Fruit fly (Drosophila melanogaster) whole organism, embryonic: ENCODE results near the gene CG5758.

ENCODE experiments used
- Abd-B ChIP-seq: fragments of 200-800 bp; sonication (Bioruptor generic); optimal IDR thresholded peaks from 2 replicates; lab custom pipeline; 2018; ENCODE audit warnings: missing biosample characterization, mild to moderate bottlenecking, missing genetic modification characterization, moderate library complexity
- Atf6 ChIP-seq: fragments of 200-800 bp; sonication (Bioruptor generic); IDR thresholded peaks from 2 replicates; pipeline ENCODE4 v1.3.6; 2022; ENCODE audit warnings: missing biosample characterization, missing genetic modification characterization
- C15 ChIP-seq: fragments of 200-800 bp; sonication (Bioruptor generic); IDR thresholded peaks from 3 replicates; pipeline ENCODE4 v1.3.6; 2022; ENCODE audit warnings: missing biosample characterization, missing genetic modification characterization
- CG10462 ChIP-seq: fragments of 200-800 bp; sonication (Bioruptor generic); optimal IDR thresholded peaks from 2 replicates; lab custom pipeline; 2016; ENCODE audit warnings: missing biosample characterization, missing genetic modification characterization
- CG12071 ChIP-seq: fragments of 200-800 bp; sonication (Bioruptor generic); optimal IDR thresholded peaks from 3 replicates; lab custom pipeline; 2018; ENCODE audit warnings: missing biosample characterization, mild to moderate bottlenecking, missing genetic modification characterization
- CG12299 ChIP-seq: fragments of 200-800 bp; sonication (Bioruptor generic); optimal IDR thresholded peaks from 2 replicates; lab custom pipeline; 2018; ENCODE audit warnings: missing biosample characterization, mild to moderate bottlenecking, missing genetic modification characterization
- CG13894 ChIP-seq: fragments of 200-800 bp; sonication (Bioruptor generic); optimal IDR thresholded peaks from 3 replicates; lab custom pipeline; 2018; ENCODE audit warnings: missing biosample characterization, mild to moderate bottlenecking, missing genetic modification characterization, moderate library complexity
- CG17186 ChIP-seq: fragments of 200-800 bp; sonication (Bioruptor generic); optimal IDR thresholded peaks from 3 replicates; lab custom pipeline; 2017; ENCODE audit warnings: missing biosample characterization, missing genetic modification reagents, missing genetic modification characterization
- CG17568 ChIP-seq: fragments of 200-800 bp; sonication (Bioruptor generic); optimal IDR thresholded peaks from 2 replicates; lab custom pipeline; 2018; ENCODE audit warnings: missing biosample characterization, mild to moderate bottlenecking, missing genetic modification characterization, moderate library complexity
- CG1792 ChIP-seq: fragments of 200-800 bp; sonication (Bioruptor generic); optimal IDR thresholded peaks from 2 replicates; lab custom pipeline; 2016; ENCODE audit warnings: missing biosample characterization, missing genetic modification characterization
- CG2129 ChIP-seq: fragments of 200-800 bp; sonication (Bioruptor generic); IDR thresholded peaks from 2 replicates; pipeline ENCODE4 v1.3.6; 2022; ENCODE audit warnings: missing biosample characterization, missing genetic modification characterization; ENCODE audit not compliant: partially characterized antibody
- CG30431 ChIP-seq: fragments of 200-800 bp; sonication (Bioruptor generic); optimal IDR thresholded peaks from 2 replicates; lab custom pipeline; 2017; ENCODE audit warnings: missing biosample characterization, missing genetic modification characterization
- CG3838 ChIP-seq: fragments of 200-800 bp; sonication (Bioruptor generic); optimal IDR thresholded peaks from 3 replicates; lab custom pipeline; 2016; ENCODE audit warnings: missing biosample characterization, missing genetic modification characterization
- CG4404 ChIP-seq: fragments of 200-800 bp; sonication (Bioruptor generic); IDR thresholded peaks from 2 replicates; pipeline ENCODE4 v1.3.6; 2022; ENCODE audit warnings: missing biosample characterization, missing genetic modification characterization
- CG4730 ChIP-seq: fragments of 200-800 bp; sonication (Bioruptor generic); IDR thresholded peaks from 2 replicates; pipeline ENCODE4 v1.3.6; 2022; ENCODE audit warnings: missing biosample characterization, missing genetic modification characterization
- CG7556 ChIP-seq: fragments of 200-800 bp; sonication (Bioruptor generic); optimal IDR thresholded peaks from 2 replicates; lab custom pipeline; 2017; ENCODE audit warnings: missing biosample characterization, mild to moderate bottlenecking, missing genetic modification characterization
- CG7963 ChIP-seq: fragments of 200-800 bp; sonication (Bioruptor generic); IDR thresholded peaks from 3 replicates; pipeline ENCODE4 v1.3.6; 2022; ENCODE audit warnings: missing biosample characterization, missing genetic modification characterization; ENCODE audit not compliant: partially characterized antibody
- CrebB ChIP-seq: fragments of 200-800 bp; sonication (Bioruptor generic); optimal IDR thresholded peaks from 3 replicates; lab custom pipeline; 2018; ENCODE audit warnings: missing biosample characterization, mild to moderate bottlenecking, missing genetic modification characterization
- Deaf1 ChIP-seq: fragments of 200-800 bp; optimal IDR thresholded peaks from 3 replicates; lab custom pipeline; 2019; ENCODE audit warnings: missing biosample characterization, mild to moderate bottlenecking, missing genetic modification characterization, moderate library complexity
- GATAe ChIP-seq: fragments of 200-800 bp; sonication (Bioruptor generic); conservative IDR thresholded peaks from 2 replicates; pipeline ENCODE4 v1.3.6; 2022; ENCODE audit warnings: missing biosample characterization, missing genetic modification characterization
- Hr39 ChIP-seq: fragments of >200 bp; optimal IDR thresholded peaks from 2 replicates; lab custom pipeline; 2017
- Hsf ChIP-seq: fragments of 200-800 bp; sonication (Bioruptor generic); optimal IDR thresholded peaks from 3 replicates; lab custom pipeline; 2016; ENCODE audit warnings: missing biosample characterization, missing genetic modification characterization
- Mrtf ChIP-seq: fragments of 200-800 bp; sonication (Bioruptor generic); IDR thresholded peaks from 3 replicates; pipeline ENCODE4 v1.3.6; 2022; ENCODE audit warnings: missing biosample characterization, missing genetic modification characterization
- Neu2 ChIP-seq: fragments of 200-800 bp; sonication (Bioruptor generic); optimal IDR thresholded peaks from 3 replicates; lab custom pipeline; 2016; ENCODE audit warnings: missing biosample characterization, missing genetic modification characterization, borderline replicate concordance
- Nf-YC ChIP-seq: fragments of 200-800 bp; optimal IDR thresholded peaks from 3 replicates; lab custom pipeline; 2019; ENCODE audit warnings: missing biosample characterization, mild to moderate bottlenecking, missing genetic modification characterization, moderate library complexity
- Rfx ChIP-seq: fragments of 200-800 bp; sonication (Bioruptor generic); IDR thresholded peaks from 2 replicates; pipeline ENCODE4 v1.3.6; 2022; ENCODE audit warnings: missing biosample characterization, missing genetic modification characterization
- YL-1 ChIP-seq: fragments of 200-800 bp; sonication (Bioruptor generic); optimal IDR thresholded peaks from 3 replicates; lab custom pipeline; 2017; ENCODE audit warnings: missing biosample characterization, mild to moderate bottlenecking, missing genetic modification characterization
- aop ChIP-seq: fragments of 200-800 bp; sonication (Bioruptor generic); IDR thresholded peaks from 2 replicates; pipeline ENCODE4 v1.3.6; 2022; ENCODE audit warnings: missing biosample characterization, missing genetic modification characterization
- bbx ChIP-seq: fragments of 200-800 bp; sonication (Bioruptor generic); IDR thresholded peaks from 2 replicates; pipeline ENCODE4 v1.3.6; 2022; ENCODE audit warnings: missing biosample characterization, missing genetic modification characterization; ENCODE audit not compliant: partially characterized antibody
- cg ChIP-seq: fragments of 200-800 bp; sonication (Bioruptor generic); optimal IDR thresholded peaks from 3 replicates; lab custom pipeline; 2019; ENCODE audit warnings: missing biosample characterization, mild to moderate bottlenecking, missing genetic modification characterization, moderate library complexity
- fd96Cb ChIP-seq: fragments of 200-800 bp; sonication (Bioruptor generic); optimal IDR thresholded peaks from 2 replicates; lab custom pipeline; 2018; ENCODE audit warnings: missing biosample characterization, mild to moderate bottlenecking, missing genetic modification characterization, moderate library complexity
- ind ChIP-seq: fragments of 200-800 bp; sonication (Bioruptor generic); optimal IDR thresholded peaks from 3 replicates; lab custom pipeline; 2016; ENCODE audit warnings: missing biosample characterization, missing genetic modification characterization
- insv ChIP-seq, 2 experiments: fragments of 200-800 bp; sonication (Bioruptor generic); optimal IDR thresholded peaks; 3 replicates each; lab custom pipeline; 2016 to 2018; ENCODE audit warnings: missing biosample characterization in 2 of 2, missing genetic modification characterization in 2 of 2
- knrl ChIP-seq: fragments of 200-800 bp; sonication (Bioruptor generic); IDR thresholded peaks from 3 replicates; pipeline ENCODE4 v1.3.6; 2022; ENCODE audit warnings: missing biosample characterization, missing genetic modification characterization; ENCODE audit not compliant: partially characterized antibody
- lola ChIP-seq, 3 experiments: fragments of >200 bp in 2 of 3; fragments of 200-800 bp in 1 of 3; sonication (Bioruptor generic) in 1 of 3; optimal IDR thresholded peaks; 2 replicates each; lab custom pipeline; 2017 to 2019; ENCODE audit warnings: missing biosample characterization in 3 of 3, missing genetic modification characterization in 3 of 3, mild to moderate bottlenecking in 1 of 3, moderate library complexity in 1 of 3
- lov ChIP-seq, 2 experiments: fragments of 200-800 bp in 1 of 2; fragments of >200 bp in 1 of 2; sonication (Bioruptor generic) in 1 of 2; IDR thresholded peaks in 1 of 2; optimal IDR thresholded peaks in 1 of 2; 2 replicates in 1 of 2; 3 replicates in 1 of 2; pipeline versions ENCODE4 v1.3.6 to Lab custom; 2017 to 2022; ENCODE audit warnings: missing biosample characterization in 1 of 2, missing genetic modification characterization in 1 of 2
- peb ChIP-seq: fragments of 200-800 bp; sonication (Bioruptor generic); IDR thresholded peaks from 2 replicates; pipeline ENCODE4 v1.3.6; 2022; ENCODE audit warnings: missing biosample characterization, missing genetic modification characterization
- pros ChIP-seq: fragments of 200-800 bp; sonication (Bioruptor generic); optimal IDR thresholded peaks from 3 replicates; lab custom pipeline; 2019; ENCODE audit warnings: missing biosample characterization, mild to moderate bottlenecking, missing genetic modification characterization, moderate library complexity
- ranshi ChIP-seq: fragments of 200-800 bp; sonication (Bioruptor generic); IDR thresholded peaks from 2 replicates; pipeline ENCODE4 v1.3.6; 2022; ENCODE audit warnings: missing biosample characterization, missing genetic modification characterization
- row ChIP-seq: fragments of 200-800 bp; sonication (Bioruptor generic); IDR thresholded peaks from 3 replicates; pipeline ENCODE4 v1.3.6; 2022; ENCODE audit warnings: missing biosample characterization, missing genetic modification characterization
- schlank ChIP-seq: fragments of 200-800 bp; sonication (Bioruptor generic); optimal IDR thresholded peaks from 2 replicates; lab custom pipeline; 2018; ENCODE audit warnings: missing biosample characterization, mild to moderate bottlenecking, missing genetic modification characterization
- scrt ChIP-seq: fragments of 200-800 bp; sonication (Bioruptor generic); optimal IDR thresholded peaks from 2 replicates; lab custom pipeline; 2018; ENCODE audit warnings: missing biosample characterization, mild to moderate bottlenecking, missing genetic modification characterization, moderate library complexity
- sqz ChIP-seq: fragments of 200-800 bp; sonication (Bioruptor generic); optimal IDR thresholded peaks from 3 replicates; lab custom pipeline; 2018; ENCODE audit warnings: missing biosample characterization, mild to moderate bottlenecking, missing genetic modification characterization
- tll ChIP-seq, 2 experiments: fragments of 200-800 bp in 1 of 2; fragments of >200 bp in 1 of 2; sonication (Bioruptor generic) in 1 of 2; optimal IDR thresholded peaks; 2 replicates each; lab custom pipeline; 2017 to 2019; ENCODE audit warnings: missing biosample characterization in 2 of 2, missing genetic modification characterization in 2 of 2, mild to moderate bottlenecking in 1 of 2, moderate library complexity in 1 of 2
- trem ChIP-seq: fragments of 200-800 bp; optimal IDR thresholded peaks from 3 replicates; lab custom pipeline; 2019; ENCODE audit warnings: missing biosample characterization, mild to moderate bottlenecking, missing genetic modification characterization, moderate library complexity
- tup ChIP-seq: fragments of 200-800 bp; sonication (Bioruptor generic); optimal IDR thresholded peaks from 2 replicates; lab custom pipeline; 2016; ENCODE audit warnings: missing biosample characterization, mild to moderate bottlenecking, missing genetic modification characterization, moderate library complexity
- wdn ChIP-seq: fragments of 200-800 bp; sonication (Bioruptor generic); IDR thresholded peaks from 2 replicates; pipeline ENCODE4 v1.3.6; 2022; ENCODE audit warnings: missing biosample characterization, missing genetic modification characterization
- wek ChIP-seq: fragments of 200-800 bp; sonication (Bioruptor generic); optimal IDR thresholded peaks from 3 replicates; lab custom pipeline; 2018; ENCODE audit warnings: missing biosample characterization, mild to moderate bottlenecking, missing genetic modification characterization, moderate library complexity

Gene CG5758

dm6 chr2L:18148552-18149219 lies 28.9 kb downstream of the CG5758 start (continued):
- TF ChIP-seq row (GFP tag; lab: Robert Waterston, UW), result no peak
- no peak for TF ChIP-seq CG7963 (GFP tag; lab: Robert Waterston, UW)
- TF ChIP-seq trem (tag; lab: Kevin White, UChicago), result peak; percentile 6
- TF ChIP-seq YL-1 (GFP tag; lab: Kevin White, UChicago), result peak; percentile 42
- TF ChIP-seq Hr39 (lab: Kevin White, UChicago), result no peak
- TF ChIP-seq CG12299 (tag; lab: Kevin White, UChicago), result peak; percentile 56
- TF ChIP-seq peb, result no peak
- peak; percentile 6 for TF ChIP-seq Hsf
- TF ChIP-seq CG4730 (GFP tag; lab: Robert Waterston, UW), result no peak
- peak; percentile 16 for TF ChIP-seq CG1792 (GFP tag; lab: Kevin White, UChicago)
- TF ChIP-seq ind (GFP tag; lab: Kevin White, UChicago), result peak; percentile 5
- TF ChIP-seq CG17568, result peak; percentile 88
- TF ChIP-seq Nf-YC, result peak; percentile 55
- TF ChIP-seq scrt (GFP tag; lab: Kevin White, UChicago), result peak; percentile 62
- TF ChIP-seq insv (GFP tag; optimal IDR thresholded peaks at IDR 0.05; lab: Kevin White, UChicago), result peak in 1 of 2 experiments; percentile 26
- TF ChIP-seq CG13894 (tag; lab: Kevin White, UChicago), result peak; percentile 63
- TF ChIP-seq Neu2 (GFP tag; lab: Kevin White, UChicago), result no peak
- peak; percentile 40 for TF ChIP-seq fd96Cb (tag; lab: Kevin White, UChicago)
- peak in 1 of 3 experiments; percentile 52 for TF ChIP-seq lola (GFP tag; optimal IDR thresholded peaks at IDR 0.05; lab: Kevin White, UChicago)
- TF ChIP-seq pros (GFP tag; lab: Kevin White, UChicago), result no peak
- no peak for TF ChIP-seq lov (optimal IDR thresholded peaks at IDR 0.05; lab: Kevin White, UChicago)
- TF ChIP-seq lov (GFP tag; IDR thresholded peaks at IDR 0.05; lab: Robert Waterston, UW), result no peak
- TF ChIP-seq tll (GFP tag; optimal IDR thresholded peaks at IDR 0.05; lab: Kevin White, UChicago), result no peak
- peak; percentile 62; the same call in 2 of the 3 replicates for TF ChIP-seq Mrtf (GFP tag; lab: Robert Waterston, UW)
- peak; percentile 32 for TF ChIP-seq Deaf1 (tag; lab: Kevin White, UChicago)
- peak; percentile 16 for TF ChIP-seq cg
- TF ChIP-seq CG3838 (GFP tag; lab: Kevin White, UChicago), result no peak
- no peak for TF ChIP-seq bbx (GFP tag; lab: Robert Waterston, UW)
- peak; percentile 86 for TF ChIP-seq CrebB (tag; lab: Kevin White, UChicago)
- peak; percentile 33 for TF ChIP-seq CG10462 (GFP tag; lab: Kevin White, UChicago)
- TF ChIP-seq aop (GFP tag; lab: Robert Waterston, UW), result 0 out of 2 replicates have a peak, but pooled peaks have one; percentile 28
- TF ChIP-seq knrl (GFP tag; lab: Robert Waterston, UW), result no peak
- TF ChIP-seq ranshi (GFP tag; lab: Robert Waterston, UW), result 0 out of 2 replicates have a peak, but pooled peaks have one; percentile 19
- peak; percentile 58 for TF ChIP-seq sqz (GFP tag; lab: Kevin White, UChicago)
- peak; percentile 82 for TF ChIP-seq schlank
- 0 out of 2 replicates have a peak, but pooled peaks have one; percentile 13 for TF ChIP-seq wdn (GFP tag; lab: Robert Waterston, UW)
- peak; percentile 41; the same call in 1 of the 2 replicates for TF ChIP-seq Rfx
- no peak for TF ChIP-seq CG4404 (GFP tag; lab: Robert Waterston, UW)
- TF ChIP-seq GATAe (GFP tag; lab: Robert Waterston, UW), result peak; percentile 92
- no peak for TF ChIP-seq CG2129 (GFP tag; lab: Robert Waterston, UW)
- peak; percentile 83 for TF ChIP-seq wek (GFP tag; lab: Kevin White, UChicago)
- peak; percentile 42 for TF ChIP-seq CG17186 (GFP tag; lab: Kevin White, UChicago)
- TF ChIP-seq tup, result peak; percentile 35
- peak; percentile 38; the same call in 1 of the 3 replicates for TF ChIP-seq C15 (GFP tag; lab: Robert Waterston, UW)
- TF ChIP-seq CG7556 (GFP tag; lab: Kevin White, UChicago), result peak; percentile 41
- peak; percentile 79 for TF ChIP-seq Atf6
- TF ChIP-seq CG12071, result peak; percentile 86
- TF ChIP-seq CG30431 (GFP tag; lab: Kevin White, UChicago), result no peak
- no peak for TF ChIP-seq Abd-B (GFP tag; lab: Kevin White, UChicago)
